Fruit fly (Drosophila melanogaster): ENCODE data around the gene CG10561.

The CG10561 gene

dm6 chr2L:19137494-19138360 is 23.5 kb downstream of the CG10561 start (continued):
- TF ChIP-seq CG4854 (GFP tag; optimal IDR thresholded peaks at IDR 0.05), result no peak
- 0 out of 3 replicates have a peak, but pooled peaks have one; percentile 17 for TF ChIP-seq zen2 (GFP tag; IDR thresholded peaks at IDR 0.05; ENCODE audit: partially characterized antibody)
- no peak for TF ChIP-seq CG4424 (GFP tag; optimal IDR thresholded peaks at IDR 0.05)
- TF ChIP-seq CG9817 (tag; optimal IDR thresholded peaks at IDR 0.05), result no peak
- no peak for TF ChIP-seq HmgZ (tag; optimal IDR thresholded peaks at IDR 0.05)
- TF ChIP-seq repo (GFP tag; optimal IDR thresholded peaks at IDR 0.05), result no peak
- no peak for TF ChIP-seq disco-r (GFP tag; optimal IDR thresholded peaks at IDR 0.05)
- TF ChIP-seq esg (GFP tag; conservative IDR thresholded peaks at IDR 0.05), result no peak
- peak; percentile 26; the same call in 1 of the 2 replicates for TF ChIP-seq vvl (GFP tag; IDR thresholded peaks at IDR 0.05)
- TF ChIP-seq crol (GFP tag; IDR thresholded peaks at IDR 0.05), result 0 out of 2 replicates have a peak, but pooled peaks have one; percentile 32
- TF ChIP-seq cg (GFP tag; optimal IDR thresholded peaks at IDR 0.05), result peak; percentile 40
- 0 out of 2 replicates have a peak, but pooled peaks have one; percentile 23 for TF ChIP-seq Rx (GFP tag; IDR thresholded peaks at IDR 0.05)
- TF ChIP-seq z (GFP tag; IDR thresholded peaks at IDR 0.05), result no peak
- no peak for TF ChIP-seq CG10209 (GFP tag; optimal IDR thresholded peaks at IDR 0.05)
- TF ChIP-seq CG5180 (GFP tag; optimal IDR thresholded peaks at IDR 0.05), result no peak
- TF ChIP-seq Bteb2 (GFP tag; optimal IDR thresholded peaks at IDR 0.05), result no peak
- 0 out of 3 replicates have a peak, but pooled peaks have one; percentile 11 for TF ChIP-seq CG11695 (GFP tag; IDR thresholded peaks at IDR 0.05)
- TF ChIP-seq pfk (GFP tag; optimal IDR thresholded peaks at IDR 0.05), result peak; percentile 91
- TF ChIP-seq CG8359 (GFP tag; optimal IDR thresholded peaks at IDR 0.05; ENCODE audit: borderline replicate concordance), result no peak
- no peak for TF ChIP-seq CG7786 (GFP tag; optimal IDR thresholded peaks at IDR 0.05)
- TF ChIP-seq Jarid2 (GFP tag; optimal IDR thresholded peaks at IDR 0.05), result no peak
- TF ChIP-seq CG18011 (GFP tag; optimal IDR thresholded peaks at IDR 0.05), result no peak
- TF ChIP-seq nom (GFP tag; optimal IDR thresholded peaks at IDR 0.05), result peak; percentile 20
- TF ChIP-seq CG2199 (GFP tag; IDR thresholded peaks at IDR 0.05), result 0 out of 3 replicates have a peak, but pooled peaks have one; percentile 28
- TF ChIP-seq CrebB (tag; optimal IDR thresholded peaks at IDR 0.05), result no peak
- peak; percentile 87 for TF ChIP-seq abd-A (tag; optimal IDR thresholded peaks at IDR 0.05)
- no peak for TF ChIP-seq Hmr (GFP tag; optimal IDR thresholded peaks at IDR 0.05)
- TF ChIP-seq emc (GFP tag; optimal IDR thresholded peaks at IDR 0.05), result no peak
- TF ChIP-seq CG3407 (GFP tag; optimal IDR thresholded peaks at IDR 0.05), result no peak
- TF ChIP-seq CG17829 (tag; optimal IDR thresholded peaks at IDR 0.05), result no peak
- TF ChIP-seq ERR (GFP tag; optimal IDR thresholded peaks at IDR 0.05), result no peak
- no peak for TF ChIP-seq CG8290 (GFP tag; optimal IDR thresholded peaks at IDR 0.05)
- TF ChIP-seq CG8290 (tag; optimal IDR thresholded peaks at IDR 0.05), result no peak
- no peak for TF ChIP-seq mam (GFP tag; optimal IDR thresholded peaks at IDR 0.05)
- TF ChIP-seq CG8478 (optimal IDR thresholded peaks at IDR 0.05), result no peak
- TF ChIP-seq CG13123 (GFP tag; optimal IDR thresholded peaks at IDR 0.05), result no peak
- no peak for TF ChIP-seq CG14441 (GFP tag; IDR thresholded peaks at IDR 0.05)
- TF ChIP-seq Oli (tag; optimal IDR thresholded peaks at IDR 0.05), result no peak
- no peak for TF ChIP-seq schlank (tag; optimal IDR thresholded peaks at IDR 0.05)
- no peak for TF ChIP-seq Bgb (GFP tag; IDR thresholded peaks at IDR 0.05; ENCODE audit: partially characterized antibody)
- TF ChIP-seq CG6175 (GFP tag; IDR thresholded peaks at IDR 0.05), result no peak
- no peak for TF ChIP-seq zen (tag; optimal IDR thresholded peaks at IDR 0.05)
- no peak for TF ChIP-seq CG11504 (tag; optimal IDR thresholded peaks at IDR 0.05)
- peak; percentile 16 for TF ChIP-seq nerfin-1 (tag; optimal IDR thresholded peaks at IDR 0.05)
- no peak for TF ChIP-seq jing (GFP tag; optimal IDR thresholded peaks at IDR 0.05)
- no peak for TF ChIP-seq CG17912 (GFP tag; optimal IDR thresholded peaks at IDR 0.05)
- TF ChIP-seq tx (GFP tag; optimal IDR thresholded peaks at IDR 0.05), result no peak

All from whole organism, embryonic.